Worm (Caenorhabditis elegans) whole organism, young adult: ENCODE measurements around the gene clec-181.

Experiments
- C17E4.6 ChIP-seq: fragments of 200-800 bp; sonication (Bioruptor generic); IDR thresholded peaks from 2 replicates; pipeline ENCODE4 v1.3.6; 2022; ENCODE audit warnings: missing genetic modification reagents, missing genetic modification characterization, missing compliant biosample characterization
- F10E7.11 ChIP-seq: sonication (generic microtip); optimal IDR thresholded peaks from 2 replicates; lab custom pipeline; 2017; ENCODE audit warnings: mild to moderate bottlenecking, missing genetic modification characterization, moderate library complexity, missing compliant biosample characterization
- F33H1.4 ChIP-seq: fragments of 200-800 bp; sonication (Bioruptor generic); IDR thresholded peaks from 2 replicates; pipeline ENCODE4 v1.3.6; 2022; ENCODE audit warnings: missing genetic modification reagents, missing genetic modification characterization, missing compliant biosample characterization
- F55B11.4 ChIP-seq: sonication (generic microtip); optimal IDR thresholded peaks from 2 replicates; lab custom pipeline; 2016; ENCODE audit warnings: missing compliant biosample characterization, missing genetic modification characterization, borderline replicate concordance; ENCODE audit not compliant: insufficient read depth
- F57C9.4 ChIP-seq: sonication (generic microtip); optimal IDR thresholded peaks from 2 replicates; lab custom pipeline; 2017; ENCODE audit warnings: mild to moderate bottlenecking, missing genetic modification characterization, missing compliant biosample characterization
- K12H6.12 ChIP-seq: fragments of 200-800 bp; sonication (Bioruptor generic); optimal IDR thresholded peaks from 2 replicates; lab custom pipeline; 2018; ENCODE audit warnings: mild to moderate bottlenecking, missing genetic modification characterization, missing compliant biosample characterization
- Y79H2A.3 ChIP-seq: fragments of 200-800 bp; sonication (Bioruptor generic); conservative IDR thresholded peaks from 2 replicates; pipeline ENCODE4 v1.3.6; 2022; ENCODE audit warnings: missing genetic modification reagents, missing genetic modification characterization, missing compliant biosample characterization
- ZK185.1 ChIP-seq: sonication (generic microtip); optimal IDR thresholded peaks from 2 replicates; lab custom pipeline; 2016; ENCODE audit warnings: mild to moderate bottlenecking, missing genetic modification characterization, missing compliant biosample characterization; ENCODE audit not compliant: poor library complexity, severe bottlenecking
- attf-3 ChIP-seq: fragments of 200-800 bp; sonication (Bioruptor generic); conservative IDR thresholded peaks from 2 replicates; pipeline ENCODE4 v1.3.6; 2022; ENCODE audit warnings: missing genetic modification reagents, missing genetic modification characterization, missing compliant biosample characterization
- bed-2 ChIP-seq: fragments of 200-800 bp; sonication (Bioruptor generic); IDR thresholded peaks from 2 replicates; pipeline ENCODE4 v1.3.6; 2022; ENCODE audit warnings: missing genetic modification reagents, missing genetic modification characterization, missing compliant biosample characterization
- ceh-27 ChIP-seq: fragments of 200-800 bp; sonication (Bioruptor generic); optimal IDR thresholded peaks from 2 replicates; lab custom pipeline; 2018; ENCODE audit warnings: mild to moderate bottlenecking, missing genetic modification characterization, moderate library complexity, missing compliant biosample characterization
- ceh-79 ChIP-seq: sonication (generic microtip); optimal IDR thresholded peaks from 2 replicates; lab custom pipeline; 2017; ENCODE audit warnings: mild to moderate bottlenecking, missing genetic modification characterization, missing compliant biosample characterization
- ceh-91 ChIP-seq: fragments of 200-800 bp; sonication (Bioruptor generic); IDR thresholded peaks from 2 replicates; pipeline ENCODE4 v1.3.6; 2022; ENCODE audit warnings: missing genetic modification reagents, missing genetic modification characterization, missing compliant biosample characterization
- chd-7 ChIP-seq: sonication (generic microtip); optimal IDR thresholded peaks from 2 replicates; lab custom pipeline; 2016; ENCODE audit warnings: mild to moderate bottlenecking, missing genetic modification characterization, moderate library complexity, missing compliant biosample characterization
- dox-1 ChIP-seq: fragments of 200-800 bp; sonication (Bioruptor generic); IDR thresholded peaks from 2 replicates; pipeline ENCODE4 v1.3.6; 2022; ENCODE audit warnings: missing genetic modification reagents, missing genetic modification characterization, missing compliant biosample characterization
- dpl-1 ChIP-seq: fragments of 150-350 bp; optimal IDR thresholded peaks from 2 replicates; lab custom pipeline; 2014; ENCODE audit warnings: missing biosample characterization, missing genetic modification reagents, missing genetic modification characterization
- efl-1 ChIP-seq: fragments of 150-350 bp; optimal IDR thresholded peaks from 2 replicates; lab custom pipeline; 2014; ENCODE audit warnings: missing biosample characterization, missing genetic modification reagents, missing genetic modification characterization
- egl-18 ChIP-seq: fragments of 200-800 bp; sonication (Bioruptor generic); IDR thresholded peaks from 2 replicates; pipeline ENCODE4 v1.3.6; 2022; ENCODE audit warnings: missing genetic modification reagents, missing genetic modification characterization, missing compliant biosample characterization
- egrh-3 ChIP-seq: fragments of 200-800 bp; sonication (Bioruptor generic); IDR thresholded peaks from 2 replicates; pipeline ENCODE4 v1.3.6; 2022; ENCODE audit warnings: missing genetic modification reagents, missing genetic modification characterization, missing compliant biosample characterization
- ekl-4 ChIP-seq: fragments of 200-800 bp; sonication (Bioruptor generic); IDR thresholded peaks from 2 replicates; pipeline ENCODE4 v1.3.6; 2022; ENCODE audit warnings: missing genetic modification reagents, missing genetic modification characterization, missing compliant biosample characterization
- gei-17 ChIP-seq: fragments of 200-800 bp; sonication (Bioruptor generic); optimal IDR thresholded peaks from 2 replicates; lab custom pipeline; 2018; ENCODE audit warnings: mild to moderate bottlenecking, missing genetic modification characterization, missing compliant biosample characterization
- him-1 ChIP-seq: sonication (generic microtip); optimal IDR thresholded peaks from 2 replicates; lab custom pipeline; 2016; ENCODE audit warnings: missing genotype, missing genetic modification reagents, missing genetic modification characterization, missing compliant biosample characterization
- hlh-26 ChIP-seq: fragments of 200-800 bp; sonication (Bioruptor generic); conservative IDR thresholded peaks from 2 replicates; pipeline ENCODE4 v1.3.6; 2022; ENCODE audit warnings: missing genetic modification reagents, missing genetic modification characterization, missing compliant biosample characterization
- hmg-1.2 ChIP-seq: fragments of 200-800 bp; sonication (Bioruptor generic); IDR thresholded peaks from 2 replicates; pipeline ENCODE4 v1.3.6; 2022; ENCODE audit warnings: missing genetic modification reagents, missing genetic modification characterization, missing compliant biosample characterization
- lsl-1 ChIP-seq: fragments of 200-800 bp; sonication (Bioruptor generic); optimal IDR thresholded peaks from 2 replicates; lab custom pipeline; 2018; ENCODE audit warnings: mild to moderate bottlenecking, missing genetic modification characterization, moderate library complexity, missing compliant biosample characterization
- madf-3 ChIP-seq: fragments of 200-800 bp; sonication (Bioruptor generic); IDR thresholded peaks from 2 replicates; pipeline ENCODE4 v1.3.6; 2022; ENCODE audit warnings: missing genetic modification reagents, missing genetic modification characterization, missing compliant biosample characterization
- mcd-1 ChIP-seq: fragments of 200-800 bp; sonication (Bioruptor generic); IDR thresholded peaks from 2 replicates; pipeline ENCODE4 v1.3.6; 2022; ENCODE audit warnings: missing genetic modification reagents, missing genetic modification characterization, missing compliant biosample characterization
- mes-4 ChIP-seq: sonication (generic microtip); optimal IDR thresholded peaks from 2 replicates; lab custom pipeline; 2016; ENCODE audit warnings: missing genotype, missing genetic modification characterization, missing compliant biosample characterization
- nfya-2 ChIP-seq: fragments of 200-800 bp; sonication (Bioruptor generic); IDR thresholded peaks from 2 replicates; pipeline ENCODE4 v1.3.6; 2022; ENCODE audit warnings: missing genetic modification reagents, missing genetic modification characterization, missing compliant biosample characterization
- rcor-1 ChIP-seq: fragments of 200-800 bp; sonication (Bioruptor generic); IDR thresholded peaks from 2 replicates; pipeline ENCODE4 v1.3.6; 2022; ENCODE audit warnings: missing genetic modification reagents, missing genetic modification characterization, missing compliant biosample characterization
- sea-2 ChIP-seq: fragments of 200-800 bp; sonication (Bioruptor generic); IDR thresholded peaks from 2 replicates; pipeline ENCODE4 v1.3.6; 2022; ENCODE audit warnings: missing genetic modification characterization, missing compliant biosample characterization
- snpc-1.1 ChIP-seq: sonication (generic microtip); optimal IDR thresholded peaks from 2 replicates; lab custom pipeline; 2017; ENCODE audit warnings: missing genetic modification characterization, mild to moderate bottlenecking, missing compliant biosample characterization, antibody characterized with exemption, moderate library complexity, missing genotype, missing genetic modification reagents; ENCODE audit not compliant: insufficient read depth
- snpc-4 ChIP-seq, 5 experiments: fragments of 150-350 bp in 1 of 5; sonication (generic microtip) in 4 of 5; optimal IDR thresholded peaks; 2 replicates each; lab custom pipeline; 2014 to 2018; ENCODE audit warnings: missing genetic modification characterization in 5 of 5, missing biosample characterization in 3 of 5, antibody characterized with exemption in 2 of 5, mild to moderate bottlenecking in 2 of 5, missing compliant biosample characterization in 2 of 5, missing genotype in 2 of 5, moderate library complexity in 2 of 5, missing genetic modification reagents in 1 of 5
- somi-1 ChIP-seq: fragments of 200-800 bp; sonication (Bioruptor generic); optimal IDR thresholded peaks from 2 replicates; lab custom pipeline; 2018; ENCODE audit warnings: mild to moderate bottlenecking, missing genetic modification characterization, missing compliant biosample characterization
- unc-130 ChIP-seq: sonication (generic microtip); optimal IDR thresholded peaks from 2 replicates; lab custom pipeline; 2016; ENCODE audit warnings: missing genetic modification reagents, missing genetic modification characterization, missing compliant biosample characterization
- unc-62 ChIP-seq: fragments of 150-350 bp; optimal IDR thresholded peaks from 2 replicates; lab custom pipeline; 2014; ENCODE audit warnings: missing biosample characterization, missing genetic modification reagents, missing genetic modification characterization
- ztf-18 ChIP-seq: sonication (generic microtip); optimal IDR thresholded peaks from 2 replicates; lab custom pipeline; 2016; ENCODE audit warnings: missing genotype, mild to moderate bottlenecking, missing genetic modification characterization, missing compliant biosample characterization
- ztf-3 ChIP-seq: fragments of 200-800 bp; sonication (Bioruptor generic); optimal IDR thresholded peaks from 2 replicates; lab custom pipeline; 2018; ENCODE audit warnings: mild to moderate bottlenecking, missing genetic modification characterization, missing compliant biosample characterization

The clec-181 gene

ce11 chrIV:8597504-8597903 lies 1.6 kb downstream of the clec-181 start:
- TF ChIP-seq F10E7.11 (tag; lab: Kevin White, UChicago) = no peak
- TF ChIP-seq F55B11.4 (tag; lab: Kevin White, UChicago) = no peak
- no peak for TF ChIP-seq ztf-3 (GFP tag; lab: Kevin White, UChicago)
- TF ChIP-seq rcor-1 = no peak
- no peak for TF ChIP-seq ceh-91 (GFP tag; lab: Robert Waterston, UW)
- no peak for TF ChIP-seq efl-1 (GFP tag; lab: Kevin White, UChicago)
- TF ChIP-seq F57C9.4 (tag; lab: Kevin White, UChicago) = no peak
- no peak for TF ChIP-seq unc-130
- TF ChIP-seq mcd-1 (GFP tag; lab: Robert Waterston, UW) = no peak
- TF ChIP-seq nfya-2 (GFP tag; lab: Robert Waterston, UW) = no peak

- no peak for TF ChIP-seq unc-130
Measured at ce11 chrIV:8600712-8601330, 5.0 kb downstream of the clec-181 start, which contains the start of gene Y59H11AR.4. TSS of gene Y59H11AR.4 (minus strand) at chrIV:8600762.

- TF ChIP-seq ceh-27 (GFP tag; lab: Kevin White, UChicago) = no peak
- no peak for TF ChIP-seq dpl-1 (GFP tag; lab: Kevin White, UChicago)
- TF ChIP-seq chd-7 (tag; lab: Kevin White, UChicago) = no peak
- TF ChIP-seq attf-3 = no peak
- TF ChIP-seq madf-3 = no peak
- TF ChIP-seq ZK185.1 (tag; lab: Kevin White, UChicago) = no peak
- no peak for TF ChIP-seq ceh-79 (tag; lab: Kevin White, UChicago)
- TF ChIP-seq F57C9.4 (tag; lab: Kevin White, UChicago) = no peak
- TF ChIP-seq hmg-1.2 (GFP tag; lab: Robert Waterston, UW) = no peak
- no peak for TF ChIP-seq snpc-4 (GFP tag; optimal IDR thresholded peaks at IDR 0.05; lab: Kevin White, UChicago)
- TF ChIP-seq snpc-4 (tag; optimal IDR thresholded peaks at IDR 0.05; lab: Kevin White, UChicago) = no peak
- TF ChIP-seq him-1 (tag; lab: Kevin White, UChicago) = no peak
- no peak for TF ChIP-seq F33H1.4 (GFP tag; lab: Robert Waterston, UW)
Measured at ce11 chrIV:8602877-8603276, 7.0 kb downstream of the clec-181 start, which contains the start of gene Y59H11AR.10. TSS of gene Y59H11AR.10 (plus strand) at chrIV:8603177.

- TF ChIP-seq nfya-2 (GFP tag; lab: Robert Waterston, UW) (no peak), sea-2 (GFP tag; lab: Robert Waterston, UW) (no peak), snpc-4 (GFP tag; optimal IDR thresholded peaks at IDR 0.05; lab: Kevin White, UChicago) (no peak), snpc-4 (tag; optimal IDR thresholded peaks at IDR 0.05; lab: Kevin White, UChicago) (no peak)
Measured at ce11 chrIV:8605217-8605616, 9.3 kb downstream of the clec-181 start.

- TF ChIP-seq lsl-1 (GFP tag; lab: Kevin White, UChicago) = peak; percentile 54
- TF ChIP-seq F33H1.4 (GFP tag; lab: Robert Waterston, UW) = peak; percentile 73
Measured at ce11 chrIV:8607468-8607867, 11.6 kb downstream of the clec-181 start.

ce11 chrIV:8608204-8608603 lies 12.3 kb downstream of the clec-181 start:
- TF ChIP-seq snpc-1.1 (tag; lab: Kevin White, UChicago) = no peak
- TF ChIP-seq Y79H2A.3 (GFP tag; lab: Robert Waterston, UW) = no peak
- TF ChIP-seq gei-17 (GFP tag; lab: Kevin White, UChicago) = no peak
- TF ChIP-seq dox-1 (GFP tag; lab: Robert Waterston, UW) = no peak
- TF ChIP-seq egrh-3 = no peak
- no peak for TF ChIP-seq mcd-1 (GFP tag; lab: Robert Waterston, UW)
- TF ChIP-seq egl-18 (GFP tag; lab: Robert Waterston, UW) = no peak
- no peak for TF ChIP-seq ekl-4
- no peak for TF ChIP-seq C17E4.6 (GFP tag; lab: Robert Waterston, UW)
- no peak for TF ChIP-seq unc-62 (GFP tag; lab: Kevin White, UChicago)
- no peak for TF ChIP-seq hlh-26 (GFP tag; lab: Robert Waterston, UW)
- TF ChIP-seq ZK185.1 (tag; lab: Kevin White, UChicago) = no peak
- TF ChIP-seq K12H6.12 = no peak
- TF ChIP-seq somi-1 (GFP tag; lab: Kevin White, UChicago) = no peak
- no peak for TF ChIP-seq bed-2
- no peak for TF ChIP-seq ztf-18 (tag; lab: Kevin White, UChicago)
- no peak for TF ChIP-seq mes-4
